Fruit fly (Drosophila melanogaster) whole organism, wandering third instar larva: Measurements from ENCODE around the gene Efhc1.1.
A peak's percentile ranks its signal among the peaks of the same experiment; 100 is the strongest.

Experiments
- CG32264 ChIP-seq: fragments of 200-800 bp; sonication (Bioruptor generic); optimal IDR thresholded peaks from 2 replicates; lab custom pipeline; 2016; ENCODE audit warnings: missing biosample characterization, missing genetic modification characterization
- CG9705 ChIP-seq: fragments of 200-800 bp; sonication (Bioruptor generic); optimal IDR thresholded peaks from 2 replicates; lab custom pipeline; 2018; ENCODE audit warnings: missing biosample characterization, mild to moderate bottlenecking, missing genetic modification characterization
- Dif ChIP-seq: fragments of 200-275, 200-300 bp; sonication (Bioruptor generic); optimal IDR thresholded peaks from 2 replicates; lab custom pipeline; 2018; ENCODE audit warnings: missing biosample characterization, missing genetic modification characterization; ENCODE audit not compliant: partially characterized antibody
- GATAd ChIP-seq: sonication (Bioruptor generic); optimal IDR thresholded peaks from 2 replicates; lab custom pipeline; 2016; ENCODE audit warnings: missing biosample characterization, missing genetic modification characterization
- HLH106 ChIP-seq: fragments of 200-800 bp; optimal IDR thresholded peaks from 3 replicates; lab custom pipeline; 2019; ENCODE audit warnings: missing biosample characterization, mild to moderate bottlenecking, missing genetic modification characterization, moderate library complexity
- Hnf4 ChIP-seq: fragments of 200-800 bp; sonication (Bioruptor generic); optimal IDR thresholded peaks from 2 replicates; lab custom pipeline; 2016; ENCODE audit warnings: missing biosample characterization, mild to moderate bottlenecking, missing genetic modification characterization
- Hr78 ChIP-seq: fragments of >200 bp; optimal IDR thresholded peaks from 2 replicates; lab custom pipeline; 2017; ENCODE audit warnings: missing biosample characterization, missing genetic modification characterization
- Hr83 ChIP-seq: fragments of 200-300 bp; sonication (Bioruptor generic); optimal IDR thresholded peaks from 2 replicates; lab custom pipeline; 2016; ENCODE audit warnings: missing biosample characterization, mild to moderate bottlenecking, missing genetic modification characterization, moderate library complexity; ENCODE audit not compliant: poor library complexity, severe bottlenecking
- Jra ChIP-seq: sonication (Bioruptor generic); optimal IDR thresholded peaks from 2 replicates; lab custom pipeline; 2016; ENCODE audit warnings: missing biosample characterization, missing genetic modification characterization
- Mio ChIP-seq: sonication (Bioruptor generic); optimal IDR thresholded peaks from 2 replicates; lab custom pipeline; 2016; ENCODE audit warnings: missing biosample characterization, missing genetic modification characterization
- Myc ChIP-seq: fragments of >200 bp; optimal IDR thresholded peaks from 2 replicates; lab custom pipeline; 2017
- OdsH ChIP-seq: fragments of 200-800 bp; sonication (Bioruptor generic); optimal IDR thresholded peaks from 2 replicates; lab custom pipeline; 2016; ENCODE audit warnings: missing biosample characterization, mild to moderate bottlenecking, missing genetic modification characterization
- Rel ChIP-seq, 2 experiments: fragments of 200-800 bp; sonication (Bioruptor generic) in 1 of 2; optimal IDR thresholded peaks; 2 replicates in 1 of 2; 3 replicates in 1 of 2; lab custom pipeline; 2016 to 2019; ENCODE audit warnings: mild to moderate bottlenecking in 2 of 2, missing biosample characterization in 2 of 2, missing genetic modification characterization in 2 of 2, moderate library complexity in 1 of 2
- Sp1 ChIP-seq: fragments of 200-800 bp; sonication (Bioruptor generic); optimal IDR thresholded peaks from 3 replicates; lab custom pipeline; 2019; ENCODE audit warnings: missing biosample characterization, mild to moderate bottlenecking, missing genetic modification characterization, moderate library complexity
- Vsx2 ChIP-seq: fragments of 200-300, 225-300 bp; sonication (Bioruptor generic); optimal IDR thresholded peaks from 2 replicates; lab custom pipeline; 2018; ENCODE audit warnings: missing biosample characterization, missing genetic modification characterization; ENCODE audit not compliant: partially characterized antibody
- dl ChIP-seq, 2 experiments: fragments of 175-275, 200-275 bp in 1 of 2; fragments of 200-275 bp in 1 of 2; sonication (Bioruptor generic); optimal IDR thresholded peaks; lab custom pipeline; 2018; ENCODE audit warnings: mild to moderate bottlenecking in 2 of 2, missing biosample characterization in 2 of 2, missing genetic modification characterization in 2 of 2, moderate library complexity in 2 of 2; ENCODE audit not compliant: partially characterized antibody in 2 of 2, insufficient read depth in 1 of 2
- dmrt93B ChIP-seq: fragments of 200-800 bp; sonication (Bioruptor generic); optimal IDR thresholded peaks from 2 replicates; lab custom pipeline; 2018; ENCODE audit warnings: missing biosample characterization, mild to moderate bottlenecking, missing genetic modification characterization
- dsf ChIP-seq: sonication (Bioruptor generic); optimal IDR thresholded peaks from 2 replicates; lab custom pipeline; 2016; ENCODE audit warnings: missing biosample characterization, missing genetic modification characterization, borderline replicate concordance
- foxo ChIP-seq, 2 experiments: fragments of 200-800 bp; sonication (Bioruptor generic); optimal IDR thresholded peaks; 2 replicates in 1 of 2; 3 replicates in 1 of 2; lab custom pipeline; 2016 to 2017; ENCODE audit warnings: missing biosample characterization in 2 of 2, missing genetic modification characterization in 2 of 2
- fru ChIP-seq: fragments of 200-800 bp; sonication (Bioruptor generic); optimal IDR thresholded peaks from 3 replicates; lab custom pipeline; 2016; ENCODE audit warnings: missing biosample characterization, mild to moderate bottlenecking, missing genetic modification characterization
- h ChIP-seq: fragments of 200-800 bp; sonication (Bioruptor generic); optimal IDR thresholded peaks from 3 replicates; lab custom pipeline; 2016; ENCODE audit warnings: missing biosample characterization, mild to moderate bottlenecking, missing genetic modification characterization
- jim ChIP-seq: fragments of 175-275, 200-325 bp; sonication (Bioruptor generic); optimal IDR thresholded peaks from 2 replicates; lab custom pipeline; 2016; ENCODE audit warnings: missing biosample characterization, mild to moderate bottlenecking, missing genetic modification characterization
- lola ChIP-seq: fragments of >200 bp; optimal IDR thresholded peaks from 2 replicates; lab custom pipeline; 2017; ENCODE audit warnings: missing biosample characterization, missing genetic modification characterization
- pan ChIP-seq: fragments of >200 bp; optimal IDR thresholded peaks from 2 replicates; lab custom pipeline; 2017
- psq ChIP-seq: fragments of 200-800 bp; sonication (Bioruptor generic); optimal IDR thresholded peaks from 3 replicates; lab custom pipeline; 2017; ENCODE audit warnings: missing biosample characterization, mild to moderate bottlenecking, missing genetic modification characterization, moderate library complexity
- rgr ChIP-seq: fragments of 200-800 bp; sonication (Bioruptor generic); optimal IDR thresholded peaks from 3 replicates; lab custom pipeline; 2016; ENCODE audit warnings: missing biosample characterization, mild to moderate bottlenecking, missing genetic modification characterization
- sage ChIP-seq: fragments of 200-800 bp; sonication (Bioruptor generic); optimal IDR thresholded peaks from 2 replicates; lab custom pipeline; 2016; ENCODE audit warnings: missing biosample characterization, mild to moderate bottlenecking, missing genetic modification characterization
- sv ChIP-seq: fragments of 200-800 bp; sonication (Bioruptor generic); optimal IDR thresholded peaks from 3 replicates; lab custom pipeline; 2016; ENCODE audit warnings: missing biosample characterization, missing genetic modification characterization
- usp ChIP-seq: fragments of >200 bp; optimal IDR thresholded peaks from 2 replicates; lab custom pipeline; 2017; ENCODE audit warnings: missing biosample characterization, missing genetic modification characterization
- woc ChIP-seq: sonication (Bioruptor generic); optimal IDR thresholded peaks from 2 replicates; lab custom pipeline; 2016; ENCODE audit warnings: missing biosample characterization, mild to moderate bottlenecking, missing genetic modification characterization

Efhc1.1 gene

dm6 chrX:15788235-15789187, 5.0 kb upstream of the Efhc1.1 start, which contains the start of gene Rhp:
Gene Rhp, plus strand, starts transcription at chrX:15788897.
- TF ChIP-seq rgr, result peak; percentile 45
- TF ChIP-seq foxo (GFP tag; optimal IDR thresholded peaks at IDR 0.05; lab: Kevin White, UChicago), result peak in 1 of 2 experiments; percentile 30
- no peak for TF ChIP-seq jim (GFP tag; lab: Kevin White, UChicago)
- TF ChIP-seq CG32264 (GFP tag; lab: Kevin White, UChicago), result peak; percentile 12
- no peak for TF ChIP-seq dmrt93B
- TF ChIP-seq h (GFP tag; lab: Kevin White, UChicago), result peak; percentile 50
- peak; percentile 5 for TF ChIP-seq fru (GFP tag; lab: Kevin White, UChicago)
- no peak for TF ChIP-seq pan (lab: Kevin White, UChicago)
- TF ChIP-seq OdsH (GFP tag; lab: Kevin White, UChicago), result peak; percentile 66
- TF ChIP-seq Mio, result no peak
- peak; percentile 70 for TF ChIP-seq Sp1 (GFP tag; lab: Kevin White, UChicago)
- peak; percentile 9 for TF ChIP-seq HLH106 (tag; lab: Kevin White, UChicago)
- TF ChIP-seq CG9705 (GFP tag; lab: Kevin White, UChicago), result peak; percentile 41
- peak; percentile 52 for TF ChIP-seq Hr83 (GFP tag; lab: Kevin White, UChicago)
- TF ChIP-seq sage (GFP tag; lab: Kevin White, UChicago), result peak; percentile 34
- peak; percentile 15 for TF ChIP-seq psq
- peak; percentile 40 for TF ChIP-seq Hnf4

- TF ChIP-seq dl (GFP tag; optimal IDR thresholded peaks at IDR 0.05; lab: Kevin White, UChicago; ENCODE audit: insufficient read depth in 1 of 2, partially characterized antibody in 2 of 2) (no peak), HLH106 (tag; lab: Kevin White, UChicago) (no peak)
Measured at dm6 chrX:15786242-15786641, 2.7 kb upstream of the Efhc1.1 start.

DNA sequence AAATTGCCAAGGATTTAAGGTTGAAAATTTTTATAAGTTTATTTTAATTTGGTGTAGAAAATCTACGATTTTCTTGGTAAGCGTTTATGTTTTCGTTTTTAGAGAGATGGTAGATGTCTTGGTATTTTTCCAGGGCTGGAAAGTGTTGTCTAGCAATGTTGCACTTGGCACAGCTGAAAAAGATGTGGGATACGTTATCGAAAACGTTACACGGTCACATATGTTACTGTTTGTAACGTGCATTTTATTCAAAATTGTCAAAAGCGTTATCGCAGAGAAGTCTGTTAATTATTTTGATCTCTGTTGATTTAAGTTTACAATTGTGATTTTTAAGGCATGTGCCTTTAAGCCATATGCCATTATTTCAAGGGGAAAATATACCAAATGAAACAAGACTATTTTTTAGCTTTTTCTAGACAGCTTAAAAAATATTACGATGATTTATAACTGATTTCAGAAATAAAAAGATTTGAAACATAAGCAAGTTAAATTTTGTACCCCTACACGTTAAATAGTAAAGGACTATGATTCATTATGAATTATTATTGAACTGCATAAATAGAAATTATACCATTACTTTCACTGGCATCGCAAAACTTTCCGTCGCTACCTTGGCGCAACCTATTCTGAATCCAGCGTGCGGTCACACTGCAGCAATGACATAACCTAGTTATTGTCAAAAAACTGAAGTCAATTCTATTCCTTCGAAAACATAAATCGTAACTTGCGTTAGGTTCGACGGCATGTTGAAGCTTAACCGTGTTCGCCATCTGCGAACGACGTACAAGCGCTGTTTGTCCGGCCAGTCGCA, 2.1 kb upstream of the Efhc1.1 start, which contains the start of the genes Paf-AHalpha and mRpS30:
Paf-AHalpha (minus strand) TSS at position 155 of the 811 bp plus-strand sequence.
mRpS30 (plus strand) TSS at position 619 of the 811 bp plus-strand sequence.
- no peak for TF ChIP-seq woc (GFP tag; lab: Kevin White, UChicago)
- TF ChIP-seq Hr83 (GFP tag; lab: Kevin White, UChicago), result peak; percentile 45
- TF ChIP-seq Jra (GFP tag; lab: Kevin White, UChicago), result peak; percentile 22
- TF ChIP-seq sv (GFP tag; lab: Kevin White, UChicago), result no peak
- TF ChIP-seq Vsx2, result no peak
- TF ChIP-seq Myc (lab: Kevin White, UChicago), result no peak
- no peak for TF ChIP-seq dmrt93B
- TF ChIP-seq, all 38 proteins: peak for 2

DNA sequence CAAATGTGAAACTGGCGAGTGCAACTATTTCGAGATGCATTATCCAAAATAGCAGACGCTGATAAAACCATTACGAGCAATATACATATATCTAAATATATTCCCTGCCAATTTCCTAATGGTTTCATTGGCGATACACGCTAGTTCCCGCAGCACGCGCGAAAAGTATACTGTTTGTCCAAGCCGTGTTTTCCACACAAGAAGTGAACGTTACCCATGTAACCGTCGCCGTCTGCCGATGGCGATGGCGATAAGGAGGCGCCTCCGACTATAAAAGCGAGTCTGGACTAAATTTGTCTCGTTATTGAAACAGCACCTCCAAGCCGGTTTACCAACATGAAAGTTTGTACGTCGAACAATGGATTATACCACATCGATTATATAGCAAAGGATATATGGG, 4.7 kb downstream of the Efhc1.1 start, which contains the start of gene CG43673:
CG43673 (plus strand) TSS at position 301 of the 400 bp plus-strand sequence.
- TF ChIP-seq woc (GFP tag; lab: Kevin White, UChicago), result no peak
- no peak for TF ChIP-seq CG9705 (GFP tag; lab: Kevin White, UChicago)
- no peak for TF ChIP-seq Jra (GFP tag; lab: Kevin White, UChicago)
- TF ChIP-seq lola, result no peak
- TF ChIP-seq dmrt93B, result no peak
- TF ChIP-seq Sp1 (GFP tag; lab: Kevin White, UChicago), result no peak
- no peak for TF ChIP-seq usp (GFP tag; lab: Kevin White, UChicago)
- no peak for TF ChIP-seq sage (GFP tag; lab: Kevin White, UChicago)
- no peak for TF ChIP-seq OdsH (GFP tag; lab: Kevin White, UChicago)
- TF ChIP-seq Hr78, result no peak
- TF ChIP-seq Rel (GFP tag; optimal IDR thresholded peaks at IDR 0.05; lab: Kevin White, UChicago), result no peak
- no peak for TF ChIP-seq Rel (tag; optimal IDR thresholded peaks at IDR 0.05; lab: Kevin White, UChicago)
- TF ChIP-seq sv (GFP tag; lab: Kevin White, UChicago), result no peak
- no peak for TF ChIP-seq GATAd (GFP tag; lab: Kevin White, UChicago)
- TF ChIP-seq dsf, result no peak
- TF ChIP-seq pan (lab: Kevin White, UChicago), result no peak
- TF ChIP-seq Dif, result no peak
- TF ChIP-seq foxo (GFP tag; optimal IDR thresholded peaks at IDR 0.05; lab: Kevin White, UChicago), result no peak
- no peak for TF ChIP-seq CG32264 (GFP tag; lab: Kevin White, UChicago)
